Worm (Caenorhabditis elegans) whole organism, L2 larva: ENCODE results near the gene C06B3.7.

Experiments
- F13H6.1 ChIP-seq: sonication (generic microtip); optimal IDR thresholded peaks from 2 replicates; lab custom pipeline; 2016; ENCODE audit warnings: missing genetic modification characterization, missing compliant biosample characterization
- R02D3.7 ChIP-seq: fragments of 150-350 bp; optimal IDR thresholded peaks from 2 replicates; lab custom pipeline; 2014; ENCODE audit warnings: missing biosample characterization, missing genetic modification characterization
- Y55F3AM.14 ChIP-seq: fragments of 200-800 bp; sonication (Bioruptor generic); optimal IDR thresholded peaks from 2 replicates; lab custom pipeline; 2018; ENCODE audit warnings: mild to moderate bottlenecking, missing genetic modification characterization, missing compliant biosample characterization
- ZK546.5 ChIP-seq: sonication (generic microtip); optimal IDR thresholded peaks from 2 replicates; lab custom pipeline; 2017; ENCODE audit warnings: missing biosample characterization, missing genetic modification characterization
- alr-1 ChIP-seq: fragments of 150-350 bp; optimal IDR thresholded peaks from 2 replicates; lab custom pipeline; 2014; ENCODE audit warnings: missing biosample characterization, missing genetic modification characterization
- aly-2 ChIP-seq: fragments of 150-350 bp; optimal IDR thresholded peaks from 2 replicates; lab custom pipeline; 2014; ENCODE audit warnings: missing biosample characterization, missing genetic modification characterization
- ama-1 ChIP-seq: fragments of 150-350 bp; optimal IDR thresholded peaks from 2 replicates; lab custom pipeline; 2018; ENCODE audit warnings: inconsistent platforms
- blmp-1 ChIP-seq: sonication (generic microtip); optimal IDR thresholded peaks from 2 replicates; lab custom pipeline; 2017; ENCODE audit warnings: missing genetic modification characterization, mild to moderate bottlenecking, missing compliant biosample characterization, antibody characterized with exemption, moderate library complexity; ENCODE audit not compliant: insufficient read depth
- ceh-16 ChIP-seq: fragments of 150-350 bp; optimal IDR thresholded peaks from 2 replicates; lab custom pipeline; 2014; ENCODE audit warnings: missing biosample characterization, missing genetic modification characterization
- ceh-82 ChIP-seq: fragments of 150-350 bp; optimal IDR thresholded peaks from 2 replicates; lab custom pipeline; 2014; ENCODE audit warnings: missing biosample characterization, missing genetic modification characterization
- crh-2 ChIP-seq: sonication (generic microtip); optimal IDR thresholded peaks from 2 replicates; lab custom pipeline; 2017; ENCODE audit warnings: missing biosample characterization, missing genetic modification characterization
- dmd-4 ChIP-seq: sonication (generic microtip); optimal IDR thresholded peaks from 2 replicates; lab custom pipeline; 2017; ENCODE audit warnings: missing biosample characterization, missing genetic modification characterization
- egl-27 ChIP-seq: sonication (generic microtip); optimal IDR thresholded peaks from 3 replicates; lab custom pipeline; 2017; ENCODE audit warnings: missing biosample characterization, missing genetic modification reagents, missing genetic modification characterization
- fos-1 ChIP-seq: fragments of 150-350 bp; optimal IDR thresholded peaks from 2 replicates; lab custom pipeline; 2014; ENCODE audit warnings: missing biosample characterization, missing genetic modification characterization
- gmeb-1 ChIP-seq: fragments of 150-350 bp; optimal IDR thresholded peaks from 2 replicates; lab custom pipeline; 2014; ENCODE audit warnings: missing biosample characterization, missing genetic modification characterization
- lin-11 ChIP-seq: fragments of 150-350 bp; sonication (generic microtip); optimal IDR thresholded peaks from 2 replicates; lab custom pipeline; 2014; ENCODE audit warnings: missing biosample characterization, missing genetic modification characterization, inconsistent platforms, mixed read lengths
- lin-13 ChIP-seq: fragments of 150-350 bp; optimal IDR thresholded peaks from 2 replicates; lab custom pipeline; 2014; ENCODE audit warnings: missing biosample characterization, missing genetic modification reagents, missing genetic modification characterization
- lsy-2 ChIP-seq, 2 experiments: fragments of 150-350 bp in 1 of 2; sonication (generic microtip) in 1 of 2; optimal IDR thresholded peaks; 2 replicates each; lab custom pipeline; 2014 to 2017; ENCODE audit warnings: missing biosample characterization in 2 of 2, missing genetic modification characterization in 2 of 2
- mab-5 ChIP-seq: fragments of 150-350 bp; optimal IDR thresholded peaks from 2 replicates; lab custom pipeline; 2014; ENCODE audit warnings: missing biosample characterization, missing genetic modification characterization
- mbf-1 ChIP-seq: sonication (generic microtip); optimal IDR thresholded peaks from 2 replicates; lab custom pipeline; 2017; ENCODE audit warnings: missing biosample characterization, missing genetic modification characterization
- nhr-10 ChIP-seq: sonication (generic microtip); optimal IDR thresholded peaks from 2 replicates; lab custom pipeline; 2017; ENCODE audit warnings: missing biosample characterization, missing genetic modification characterization
- nhr-11 ChIP-seq: fragments of 150-350 bp; optimal IDR thresholded peaks from 2 replicates; lab custom pipeline; 2014; ENCODE audit warnings: missing biosample characterization, missing genetic modification characterization
- nhr-21 ChIP-seq: fragments of 150-350 bp; optimal IDR thresholded peaks from 2 replicates; lab custom pipeline; 2014; ENCODE audit warnings: missing biosample characterization, missing genetic modification characterization
- nhr-23 ChIP-seq: fragments of 150-350 bp; optimal IDR thresholded peaks from 2 replicates; lab custom pipeline; 2014; ENCODE audit warnings: missing biosample characterization, missing genetic modification reagents, missing genetic modification characterization
- nhr-25 ChIP-seq: fragments of 150-350 bp; sonication (generic microtip); optimal IDR thresholded peaks from 3 replicates; lab custom pipeline; 2014; ENCODE audit warnings: missing biosample characterization, missing genetic modification characterization
- nhr-6 ChIP-seq: fragments of 150-350 bp; optimal IDR thresholded peaks from 2 replicates; lab custom pipeline; 2014; ENCODE audit warnings: missing biosample characterization, missing genetic modification characterization
- sem-4 ChIP-seq: fragments of 150-350 bp; optimal IDR thresholded peaks from 2 replicates; lab custom pipeline; 2014; ENCODE audit warnings: missing biosample characterization, missing genetic modification reagents, missing genetic modification characterization
- sma-9 ChIP-seq, 2 experiments: fragments of 150-350 bp in 1 of 2; sonication (generic microtip) in 1 of 2; optimal IDR thresholded peaks; 2 replicates each; lab custom pipeline; 2014 to 2016; ENCODE audit warnings: missing genetic modification characterization in 2 of 2, mild to moderate bottlenecking in 1 of 2, missing biosample characterization in 1 of 2, missing compliant biosample characterization in 1 of 2, missing genetic modification reagents in 1 of 2, moderate library complexity in 1 of 2
- snpc-4 ChIP-seq: fragments of 150-350 bp; optimal IDR thresholded peaks from 2 replicates; lab custom pipeline; 2014; ENCODE audit warnings: missing biosample characterization, missing genetic modification characterization
- unc-39 ChIP-seq: fragments of 150-350 bp; optimal IDR thresholded peaks from 2 replicates; lab custom pipeline; 2014; ENCODE audit warnings: missing biosample characterization, missing genetic modification characterization
- unc-55 ChIP-seq: fragments of 150-350 bp; sonication (generic microtip); optimal IDR thresholded peaks from 3 replicates; lab custom pipeline; 2014; ENCODE audit warnings: missing biosample characterization, missing genetic modification reagents, missing genetic modification characterization
- unc-62 ChIP-seq: fragments of 150-350 bp; optimal IDR thresholded peaks from 2 replicates; lab custom pipeline; 2014; ENCODE audit warnings: missing biosample characterization, missing genetic modification reagents, missing genetic modification characterization
- zag-1 ChIP-seq: fragments of 150-350 bp; optimal IDR thresholded peaks from 2 replicates; lab custom pipeline; 2014; ENCODE audit warnings: missing biosample characterization, missing genetic modification characterization
- ztf-1 ChIP-seq: fragments of 200-800 bp; sonication (Bioruptor generic); conservative IDR thresholded peaks from 2 replicates; pipeline ENCODE4 v1.3.6; 2022; ENCODE audit warnings: missing genetic modification characterization, missing compliant biosample characterization
- ztf-11 ChIP-seq: sonication (generic microtip); optimal IDR thresholded peaks from 2 replicates; lab custom pipeline; 2017; ENCODE audit warnings: missing biosample characterization, missing genetic modification characterization
- ztf-4 ChIP-seq: fragments of 150-350 bp; optimal IDR thresholded peaks from 2 replicates; lab custom pipeline; 2014; ENCODE audit warnings: missing biosample characterization, missing genetic modification characterization

Gene C06B3.7

ce11 chrV:13916196-13916595, 6.7 kb downstream of the C06B3.7 start, which contains the start of gene str-252:
Gene str-252 (plus strand): TSS chrV:13916496.
- no peak for TF ChIP-seq ceh-82 (tag; lab: Kevin White, UChicago)
- TF ChIP-seq nhr-25, result no peak
- TF ChIP-seq dmd-4, result no peak
- TF ChIP-seq mab-5 (tag; lab: Kevin White, UChicago), result no peak
- no peak for TF ChIP-seq ztf-4
- no peak for TF ChIP-seq lsy-2 (tag; optimal IDR thresholded peaks at IDR 0.05; lab: Kevin White, UChicago)
- no peak for TF ChIP-seq ztf-1
- no peak for TF ChIP-seq unc-39 (tag; lab: Kevin White, UChicago)
- no peak for TF ChIP-seq nhr-6 (tag; lab: Kevin White, UChicago)
- TF ChIP-seq gmeb-1 (tag; lab: Kevin White, UChicago), result no peak
- TF ChIP-seq ztf-11 (tag; lab: Kevin White, UChicago), result no peak
- TF ChIP-seq lin-13 (GFP tag; lab: Kevin White, UChicago), result no peak

- TF ChIP-seq nhr-23 (tag; lab: Kevin White, UChicago) (no peak), ZK546.5 (tag; lab: Kevin White, UChicago) (no peak)
Observed at ce11 chrV:13918341-13918740, 8.9 kb downstream of the C06B3.7 start, which contains the start of gene str-250. Gene str-250 (plus strand): TSS chrV:13918641.

ce11 chrV:13920730-13921129, 11.2 kb downstream of the C06B3.7 start, which contains the start of gene srx-42:
Gene srx-42 (plus strand): TSS chrV:13921030.
- TF ChIP-seq alr-1 (no peak), sma-9 (GFP tag; optimal IDR thresholded peaks at IDR 0.05; lab: Kevin White, UChicago) (no peak), sma-9 (tag; optimal IDR thresholded peaks at IDR 0.05; lab: Kevin White, UChicago) (no peak), dmd-4 (no peak), ztf-11 (tag; lab: Kevin White, UChicago) (no peak), unc-55 (GFP tag; lab: Kevin White, UChicago) (no peak), zag-1 (tag; lab: Kevin White, UChicago) (no peak), nhr-21 (no peak), sem-4 (no peak), R02D3.7 (tag; lab: Kevin White, UChicago) (no peak), F13H6.1 (no peak), nhr-6 (tag; lab: Kevin White, UChicago) (no peak), lsy-2 (tag; optimal IDR thresholded peaks at IDR 0.05; lab: Kevin White, UChicago) (no peak), Y55F3AM.14 (GFP tag; lab: Kevin White, UChicago) (no peak), nhr-10 (tag; lab: Kevin White, UChicago) (no peak), aly-2 (tag; lab: Kevin White, UChicago) (no peak), unc-39 (tag; lab: Kevin White, UChicago) (no peak), lin-13 (GFP tag; lab: Kevin White, UChicago) (no peak)

- no peak for TF ChIP-seq crh-2
- TF ChIP-seq aly-2 (tag; lab: Kevin White, UChicago), result no peak
- no peak for TF ChIP-seq mab-5 (tag; lab: Kevin White, UChicago)
- no peak for TF ChIP-seq lin-11
- TF ChIP-seq unc-62 (GFP tag; lab: Kevin White, UChicago), result no peak
- TF ChIP-seq snpc-4 (tag; lab: Kevin White, UChicago), result no peak
- TF ChIP-seq fos-1, result no peak
- TF ChIP-seq ceh-16, result no peak
- no peak for TF ChIP-seq ZK546.5 (tag; lab: Kevin White, UChicago)
- no peak for TF ChIP-seq nhr-23 (tag; lab: Kevin White, UChicago)
- no peak for TF ChIP-seq alr-1
- TF ChIP-seq egl-27 (tag; lab: Kevin White, UChicago), result no peak
- no peak for TF ChIP-seq blmp-1 (tag; lab: Kevin White, UChicago)
- no peak for TF ChIP-seq ama-1
- no peak for TF ChIP-seq unc-55 (GFP tag; lab: Kevin White, UChicago)
- no peak for TF ChIP-seq nhr-11
- no peak for TF ChIP-seq mbf-1
- no peak for TF ChIP-seq F13H6.1
- TF ChIP-seq gmeb-1 (tag; lab: Kevin White, UChicago), result no peak
Observed at ce11 chrV:13923851-13924250, 14.4 kb downstream of the C06B3.7 start, which contains the start of gene srxa-11. Gene srxa-11 (plus strand): TSS chrV:13924151.

- TF ChIP-seq snpc-4 (tag; lab: Kevin White, UChicago), result no peak
- TF ChIP-seq, all 48 proteins: peak for 0
Observed at ce11 chrV:13926398-13926797, 16.9 kb downstream of the C06B3.7 start, which contains the start of gene srxa-12. Gene srxa-12 (plus strand): TSS chrV:13926698.
